Worm (Caenorhabditis elegans): Measurements from ENCODE around the gene F26D11.12.

- TF ChIP-seq hmbx-1 (tag; optimal IDR thresholded peaks at IDR 0.05) = no peak
- no peak for TF ChIP-seq B0310.2 (tag; optimal IDR thresholded peaks at IDR 0.05)
- no peak for TF ChIP-seq aly-1 (tag; optimal IDR thresholded peaks at IDR 0.05)
- TF ChIP-seq F13C5.2 (tag; optimal IDR thresholded peaks at IDR 0.05) = peak; percentile 22
- no peak for TF ChIP-seq ceh-36 (tag; optimal IDR thresholded peaks at IDR 0.05)
- peak; percentile 40 for TF ChIP-seq hmg-4 (GFP tag; optimal IDR thresholded peaks at IDR 0.05)
- peak; percentile 16 for TF ChIP-seq hnd-1 (tag; optimal IDR thresholded peaks at IDR 0.05)
- no peak for TF ChIP-seq ama-1 (optimal IDR thresholded peaks at IDR 0.05)
Measured at ce11 chrV:8000929-8001513, 45.9 kb upstream of the F26D11.12 start, which contains the start of gene Y97E10AR.1.

All from whole organism, early embryonic.